Worm (Caenorhabditis elegans) whole organism, dauer: ENCODE measurements around the gene clec-145.

Experiments
- unc-62 ChIP-seq: sonication (generic microtip); optimal IDR thresholded peaks from 2 replicates; lab custom pipeline; 2017; ENCODE audit warnings: missing biosample characterization, missing genetic modification reagents, missing genetic modification characterization

Gene clec-145

DNA sequence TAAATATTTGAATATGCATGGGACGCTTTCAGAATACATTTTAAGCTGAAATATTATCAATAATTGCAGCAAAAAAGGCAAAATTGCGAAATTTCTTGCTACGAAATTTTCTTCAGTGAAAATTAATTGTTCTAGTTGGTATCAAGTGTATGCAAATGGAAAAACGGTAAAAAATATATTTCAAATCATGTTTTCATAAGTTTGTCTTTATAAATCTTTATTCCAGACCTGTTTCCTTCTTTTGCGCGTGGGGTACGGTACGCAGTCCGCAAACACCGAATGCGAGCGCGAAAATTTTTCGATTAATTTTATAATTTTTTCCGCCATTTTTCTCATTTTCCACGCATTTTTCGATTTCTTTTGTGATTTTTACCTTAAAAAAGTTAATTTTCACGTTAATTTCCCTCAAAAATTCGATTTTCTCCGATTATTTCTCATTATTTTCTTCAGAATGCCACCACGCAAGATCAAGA, 6.2 kb upstream of the clec-145 start, which contains the start of the genes fbxc-23 and csc-1:
TSS of gene fbxc-23 (minus strand) at position 51 of the 473 bp plus-strand sequence.
TSS of gene csc-1 (plus strand) at position 451 of the 473 bp plus-strand sequence.
- TF ChIP-seq unc-62: no peak

DNA sequence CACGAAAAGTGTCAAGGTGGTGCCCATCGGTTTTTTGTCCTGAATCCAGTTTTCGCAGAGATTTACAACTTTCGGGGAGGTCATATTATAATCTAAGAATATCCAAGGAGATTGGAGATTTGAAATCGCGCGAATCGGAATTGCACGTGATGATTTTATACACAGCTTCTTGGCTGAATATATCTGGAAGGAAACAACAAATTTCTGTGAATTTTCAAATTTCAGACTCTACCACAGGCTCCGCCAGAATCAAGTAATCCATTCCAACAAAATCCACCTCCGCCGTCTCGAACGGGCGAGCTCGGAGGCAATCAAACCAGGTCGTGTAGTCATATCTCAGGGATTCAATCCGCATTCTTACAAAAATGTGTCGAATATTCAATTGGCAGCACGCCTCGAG, 4.9 kb upstream of the clec-145 start:
- no peak for TF ChIP-seq unc-62

DNA sequence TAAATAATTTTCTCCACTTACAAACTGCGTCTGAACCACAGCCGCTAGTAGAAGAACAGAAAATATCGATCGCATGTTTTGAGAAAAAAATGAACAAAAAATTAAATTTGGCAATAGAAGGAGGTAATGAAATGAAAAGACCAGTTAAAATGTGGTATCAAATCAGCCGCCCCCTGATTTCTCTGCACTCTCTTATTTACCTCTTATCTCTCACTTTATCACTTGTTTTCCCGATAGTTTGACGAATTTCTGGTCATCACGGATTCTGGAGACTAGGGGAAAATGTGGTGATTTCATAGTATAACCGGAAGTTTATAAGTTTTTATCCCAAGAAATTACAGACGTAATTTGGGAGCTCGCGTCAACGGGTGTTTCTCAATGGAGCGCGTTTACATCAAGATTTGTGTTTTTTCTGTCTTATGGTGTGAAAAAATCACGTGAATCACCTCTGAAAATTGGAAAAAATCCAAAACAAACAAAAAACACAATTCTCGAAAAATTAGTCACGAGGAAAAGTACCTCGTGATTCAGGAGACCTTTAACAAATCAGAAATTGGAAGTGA, 3.4 kb upstream of the clec-145 start, which contains the start of gene clec-146:
TSS of gene clec-146 (minus strand) at position 116 of the 563 bp plus-strand sequence.
- TF ChIP-seq unc-62: no peak

DNA sequence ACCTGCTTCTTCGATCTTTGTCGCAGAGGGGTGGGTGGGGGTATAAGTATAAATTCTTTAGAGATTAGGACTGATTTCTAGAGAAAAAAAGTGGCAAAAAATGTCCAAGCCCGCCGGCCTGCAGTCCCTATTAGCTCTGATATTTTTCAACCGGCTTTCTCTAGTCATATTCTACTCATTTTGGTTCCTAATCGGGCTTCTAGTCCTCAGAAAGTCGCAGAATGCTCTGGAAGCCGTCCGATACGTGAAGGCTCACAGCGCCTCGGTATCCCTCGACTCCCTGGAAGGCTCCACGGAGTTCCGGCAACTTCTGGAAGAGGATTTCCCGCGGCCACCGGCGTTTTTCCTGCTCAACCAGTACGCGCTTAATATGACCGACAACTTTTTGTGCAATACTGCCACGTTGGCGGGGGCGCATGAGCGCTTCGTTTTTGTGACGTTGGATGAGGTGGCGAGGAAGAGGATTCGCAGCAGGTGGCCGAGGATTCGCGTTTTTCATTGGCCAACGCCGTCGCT, 4.6 kb downstream of the clec-145 start, which contains the start of gene Y48E1B.8:
TSS of gene Y48E1B.8 (plus strand) at position 51 of the 516 bp plus-strand sequence.
- no peak for TF ChIP-seq unc-62

DNA sequence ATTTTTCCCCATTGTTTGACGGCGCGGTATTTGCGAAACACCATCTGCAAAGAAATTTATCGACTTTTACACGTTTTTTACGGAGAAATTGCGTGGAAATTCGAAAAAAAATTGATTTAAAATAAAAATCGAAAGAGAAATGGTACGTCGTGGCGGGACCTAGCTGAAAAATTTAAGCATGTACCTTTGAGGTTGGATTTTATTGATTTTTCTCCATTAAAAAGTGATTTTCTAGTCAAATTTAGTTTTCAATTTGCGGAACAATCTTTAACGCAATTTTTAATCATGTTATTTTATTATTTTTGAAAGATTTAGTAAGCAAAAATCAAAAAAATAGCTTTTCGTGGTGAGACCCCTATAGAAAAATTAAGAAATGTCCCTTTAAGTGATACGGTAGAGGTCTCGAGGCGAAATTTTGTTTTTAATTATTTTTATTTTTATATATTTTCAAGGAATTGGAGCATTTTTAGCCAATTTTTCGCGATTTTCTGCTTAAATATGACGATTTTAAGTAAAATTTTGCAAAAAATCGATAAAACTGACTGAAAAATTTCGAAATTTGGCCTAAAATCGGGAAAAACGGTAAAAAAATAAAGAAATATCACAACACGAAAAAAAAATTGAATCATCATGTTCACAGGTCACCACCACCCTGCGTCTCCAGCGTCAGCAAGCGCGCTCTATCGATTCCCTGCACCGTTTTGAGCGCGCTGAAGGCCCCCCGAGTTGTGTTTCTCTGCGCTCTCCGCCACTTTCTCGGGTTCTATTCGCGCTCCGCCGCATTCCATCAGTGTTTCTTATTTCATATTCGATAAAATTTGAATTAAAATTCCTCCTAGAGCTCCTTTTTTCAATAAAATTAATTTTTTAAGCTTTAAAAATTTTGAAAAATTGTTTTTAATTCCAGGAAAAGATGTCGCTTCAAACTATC, 15.1 kb downstream of the clec-145 start, which contains the start of the genes mrpl-37 and lin-38:
TSS of gene mrpl-37 (minus strand) at position 51 of the 931 bp plus-strand sequence.
TSS of gene lin-38 (plus strand) at position 908 of the 931 bp plus-strand sequence.
- TF ChIP-seq unc-62: no peak

DNA sequence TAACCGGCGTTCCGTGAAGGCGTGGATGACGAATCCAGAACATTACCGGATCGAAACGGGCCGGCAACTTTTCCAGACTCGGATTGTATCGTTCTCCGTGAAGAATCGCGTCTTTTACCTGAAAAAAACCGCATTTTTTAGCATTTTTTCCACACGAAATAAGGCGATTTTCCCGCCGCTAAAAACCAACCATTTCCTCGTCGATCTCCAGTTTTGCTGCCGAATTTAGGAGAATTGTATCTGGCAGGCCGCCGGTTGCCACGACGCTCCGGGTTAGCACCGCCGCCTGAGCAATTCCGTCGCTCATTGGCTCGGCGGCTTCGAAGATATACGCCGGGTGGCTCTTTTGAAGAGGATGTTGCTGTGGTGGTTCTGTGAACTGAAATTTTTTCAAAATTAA, 16.0 kb downstream of the clec-145 start:
- no peak for TF ChIP-seq unc-62

DNA sequence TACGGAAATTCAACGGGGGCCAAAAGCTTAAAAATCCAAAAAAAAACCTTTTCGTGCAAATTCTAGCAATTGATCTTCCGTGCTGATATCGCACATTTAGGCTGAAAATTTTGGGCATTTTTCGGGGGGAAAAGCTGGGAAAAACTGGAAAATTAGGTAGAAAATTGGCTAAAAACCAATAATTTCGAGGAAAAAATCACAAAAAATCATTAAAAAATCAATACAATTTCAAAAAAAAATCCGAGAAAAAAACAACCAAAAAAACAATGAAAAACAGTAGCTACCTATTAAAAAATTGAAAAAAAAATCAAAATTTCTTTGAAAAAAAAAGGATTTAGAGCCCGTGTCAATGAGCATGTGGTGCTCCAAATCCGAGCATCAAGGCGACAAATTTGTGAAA, 22.5 kb downstream of the clec-145 start, which contains the start of gene Y48E1B.3:
TSS of gene Y48E1B.3 (minus strand) at position 101 of the 400 bp plus-strand sequence.
- no peak for TF ChIP-seq unc-62

DNA sequence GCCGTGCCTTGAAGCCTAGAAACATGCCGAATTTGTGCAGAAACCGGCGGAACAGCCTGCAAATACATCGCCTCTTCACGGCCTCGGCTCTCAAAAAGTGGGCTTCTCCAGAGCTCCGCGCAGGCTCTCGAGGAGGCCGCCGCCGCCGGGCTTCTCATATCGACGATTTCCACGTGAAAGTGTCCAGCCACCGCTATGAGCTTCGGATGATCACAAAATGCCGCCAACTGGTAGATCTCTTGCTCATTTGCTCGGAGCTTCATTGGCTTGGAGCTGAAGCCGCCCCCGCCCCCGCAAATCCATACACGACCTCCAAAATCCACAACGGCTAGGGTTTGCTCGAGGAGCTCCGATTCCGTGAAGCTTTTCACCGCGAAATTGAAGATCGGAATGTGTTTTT, 29.8 kb downstream of the clec-145 start:
- no peak for TF ChIP-seq unc-62

DNA sequence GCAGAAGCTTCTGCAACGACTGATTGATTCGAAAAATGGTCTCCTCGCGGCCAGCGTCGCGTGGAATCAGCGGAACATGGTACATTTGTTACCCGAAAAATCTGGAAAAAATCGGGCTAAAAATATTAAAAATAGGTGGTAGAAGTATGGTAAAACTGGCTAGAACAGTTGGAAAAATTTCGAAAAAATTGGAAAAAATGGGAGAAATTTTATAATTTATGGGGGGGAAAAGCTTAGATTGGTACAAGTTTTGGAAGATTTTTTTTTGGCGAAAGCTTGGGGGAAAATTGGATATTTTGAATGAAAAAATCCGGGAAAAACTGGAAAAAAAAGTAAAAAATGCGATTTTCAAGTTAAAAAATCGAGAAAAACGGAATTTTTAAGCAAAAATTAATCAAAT, 42.8 kb downstream of the clec-145 start, which contains the start of gene ddl-2:
TSS of gene ddl-2 (minus strand) at position 101 of the 400 bp plus-strand sequence.
- TF ChIP-seq unc-62: no peak

DNA sequence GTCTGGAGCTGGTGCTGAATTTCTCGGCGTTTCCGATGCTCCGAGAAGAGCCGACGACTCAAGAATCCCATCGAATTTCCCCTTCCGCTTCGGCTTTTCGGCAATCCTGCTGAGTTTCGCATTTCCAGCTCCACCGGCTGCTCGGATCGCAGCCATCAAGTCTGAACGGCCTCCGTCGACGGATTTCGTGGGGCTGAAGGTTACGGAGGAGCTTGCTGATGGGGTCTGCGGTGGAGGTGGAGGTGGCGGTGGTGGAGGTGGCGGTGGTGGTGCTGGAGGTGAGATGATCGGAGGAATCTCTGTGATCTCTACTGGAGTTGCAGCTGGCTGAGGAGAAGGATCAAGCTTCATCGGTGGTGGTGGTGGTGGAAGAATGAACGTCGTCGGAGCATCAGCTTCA, 47.4 kb downstream of the clec-145 start:
- TF ChIP-seq unc-62: no peak

DNA sequence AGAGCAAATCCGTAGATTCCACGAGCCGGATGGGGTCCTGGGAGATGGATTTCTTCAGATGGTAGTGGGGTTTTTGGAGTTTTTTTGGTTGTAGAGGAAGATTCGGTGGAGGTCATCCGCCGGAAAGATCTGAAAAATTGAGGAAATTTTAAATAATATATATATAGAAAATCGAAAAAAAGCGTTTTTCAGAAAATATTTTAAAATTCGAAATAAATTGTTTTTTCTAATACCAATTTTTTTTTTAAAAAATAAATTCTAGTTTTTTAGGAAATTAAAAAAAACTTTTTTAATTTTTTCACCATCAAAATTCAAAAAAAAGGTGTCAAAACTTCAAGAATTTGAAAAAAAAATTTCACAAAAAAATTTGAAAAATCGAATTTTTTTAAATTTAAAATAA, 49.4 kb downstream of the clec-145 start, which contains the start of the genes noa-1 and Y48E1B.17:
TSS of gene noa-1 (minus strand) at position 101 of the 400 bp plus-strand sequence.
TSS of gene Y48E1B.17 (minus strand) at position 129 of the 400 bp plus-strand sequence.
- TF ChIP-seq unc-62: no peak
